Fruit fly (Drosophila melanogaster): ENCODE measurements around the gene GAPsec.

dm6 chr3L:8616935-8617334 lies 6.8 kb downstream of the GAPsec start, which contains the start of gene S-Lap1:
- no peak for TF ChIP-seq HLH106 (tag; optimal IDR thresholded peaks at IDR 0.05)
- no peak for TF ChIP-seq Dif (GFP tag; optimal IDR thresholded peaks at IDR 0.05; ENCODE audit: partially characterized antibody)

Measured in whole organism, wandering third instar larva.